Fruit fly (Drosophila melanogaster): ENCODE results near the gene CG4743.
A peak's percentile ranks its signal among the peaks of the same experiment; 100 is the strongest.

Gene CG4743

DNA sequence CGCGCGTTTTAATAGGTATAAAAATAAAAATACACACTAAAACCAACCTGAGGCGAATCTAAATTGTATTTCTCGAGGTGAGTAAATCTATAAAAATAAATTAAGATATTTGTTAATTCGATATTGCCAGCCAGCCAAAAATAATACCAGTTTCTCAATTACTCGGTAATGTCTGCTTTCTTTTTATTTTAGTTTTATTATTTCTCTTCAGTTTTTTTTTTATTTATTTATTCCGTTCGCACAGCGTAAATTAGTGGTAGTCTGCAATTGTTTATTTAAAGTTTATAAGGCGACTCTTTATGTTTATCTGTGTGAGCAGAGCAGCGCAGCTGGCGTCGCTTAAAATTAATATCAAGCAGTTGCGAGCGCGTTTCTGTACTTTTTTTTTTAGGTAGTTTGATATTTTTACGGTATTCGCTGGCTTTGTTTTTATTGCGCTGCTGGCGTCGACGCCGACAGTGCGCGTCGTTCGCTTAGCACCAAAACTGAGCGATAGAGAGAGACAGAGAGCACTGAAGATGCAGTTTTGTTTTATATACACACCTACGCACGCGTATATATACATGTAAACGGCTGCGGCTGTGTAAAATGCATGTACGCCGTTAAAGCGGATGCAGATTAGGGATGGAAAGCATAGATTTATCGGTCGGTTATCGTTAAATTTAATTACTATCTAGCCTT lies 32.6 kb downstream of the CG4743 start (continued):
- 0 out of 2 replicates have a peak, but pooled peaks have one; percentile 27 for TF ChIP-seq ssp (GFP tag; IDR thresholded peaks at IDR 0.05)
- peak; percentile 49 for TF ChIP-seq CG2712 (tag; optimal IDR thresholded peaks at IDR 0.05)
- peak; percentile 16 for TF ChIP-seq Hmr (GFP tag; optimal IDR thresholded peaks at IDR 0.05)
- peak; percentile 19 for TF ChIP-seq CG17359 (tag; optimal IDR thresholded peaks at IDR 0.05)
- TF ChIP-seq sr (GFP tag; IDR thresholded peaks at IDR 0.05): peak; percentile 97
- no peak for TF ChIP-seq Dip2 (GFP tag; IDR thresholded peaks at IDR 0.05)
- TF ChIP-seq ftz-f1 (GFP tag; optimal IDR thresholded peaks at IDR 0.05): peak; percentile 39
- TF ChIP-seq CG15601 (tag; optimal IDR thresholded peaks at IDR 0.05): peak; percentile 13
- peak; percentile 43 for TF ChIP-seq CG18262 (tag; optimal IDR thresholded peaks at IDR 0.05)
- TF ChIP-seq sug (tag; optimal IDR thresholded peaks at IDR 0.05): peak; percentile 2
- TF ChIP-seq ems (GFP tag; optimal IDR thresholded peaks at IDR 0.05): no peak
- TF ChIP-seq ken (GFP tag; IDR thresholded peaks at IDR 0.05): 0 out of 3 replicates have a peak, but pooled peaks have one; percentile 11
- TF ChIP-seq klu (GFP tag; IDR thresholded peaks at IDR 0.05): peak; percentile 70; the same call in 1 of the 2 replicates
- TF ChIP-seq nom (GFP tag; optimal IDR thresholded peaks at IDR 0.05): peak; percentile 85
- TF ChIP-seq Eip74EF (GFP tag; optimal IDR thresholded peaks at IDR 0.05): peak in 1 of 2 experiments; percentile 28
- no peak for TF ChIP-seq CG10565 (GFP tag; optimal IDR thresholded peaks at IDR 0.05)
- TF ChIP-seq NC2β (GFP tag; optimal IDR thresholded peaks at IDR 0.05): no peak
- TF ChIP-seq gce (GFP tag; IDR thresholded peaks at IDR 0.05): peak; percentile 16; the same call in 1 of the 3 replicates
- TF ChIP-seq Vsx1 (GFP tag; optimal IDR thresholded peaks at IDR 0.05): no peak
- peak; percentile 80 for TF ChIP-seq CG8924 (tag; optimal IDR thresholded peaks at IDR 0.05)
- no peak for TF ChIP-seq CG16779 (GFP tag; IDR thresholded peaks at IDR 0.05)
- TF ChIP-seq CG13296 (GFP tag; optimal IDR thresholded peaks at IDR 0.05): no peak
- TF ChIP-seq CG10431 (GFP tag; optimal IDR thresholded peaks at IDR 0.05): peak; percentile 28
- TF ChIP-seq amos (GFP tag; IDR thresholded peaks at IDR 0.05; ENCODE audit: partially characterized antibody): peak; percentile 68
- 0 out of 2 replicates have a peak, but pooled peaks have one; percentile 31 for TF ChIP-seq CG5953 (GFP tag; IDR thresholded peaks at IDR 0.05)
- TF ChIP-seq CG6254 (GFP tag; optimal IDR thresholded peaks at IDR 0.05): peak; percentile 27
- TF ChIP-seq Myb (GFP tag; optimal IDR thresholded peaks at IDR 0.05): peak; percentile 13
- TF ChIP-seq tup (GFP tag; optimal IDR thresholded peaks at IDR 0.05): no peak
- peak; percentile 31; the same call in 1 of the 3 replicates for TF ChIP-seq row (GFP tag; IDR thresholded peaks at IDR 0.05)
- TF ChIP-seq CG7556 (GFP tag; optimal IDR thresholded peaks at IDR 0.05): no peak
- no peak for TF ChIP-seq CG11398 (GFP tag; optimal IDR thresholded peaks at IDR 0.05)
- no peak for TF ChIP-seq jumu (GFP tag; optimal IDR thresholded peaks at IDR 0.05)
- no peak for TF ChIP-seq Spps (tag; optimal IDR thresholded peaks at IDR 0.05)
- TF ChIP-seq chm (GFP tag; IDR thresholded peaks at IDR 0.05): peak; percentile 65
- TF ChIP-seq br (optimal IDR thresholded peaks at IDR 0.05): no peak
- TF ChIP-seq ewg (GFP tag; optimal IDR thresholded peaks at IDR 0.05): peak; percentile 70
- peak; percentile 52; the same call in 2 of the 3 replicates for TF ChIP-seq Doc3 (GFP tag; IDR thresholded peaks at IDR 0.05; ENCODE audit: partially characterized antibody)
- TF ChIP-seq az2 (GFP tag; optimal IDR thresholded peaks at IDR 0.05): no peak
- peak; percentile 34 for TF ChIP-seq CG13624 (GFP tag; optimal IDR thresholded peaks at IDR 0.05)
- TF ChIP-seq Dp (GFP tag; optimal IDR thresholded peaks at IDR 0.05): peak; percentile 4
- TF ChIP-seq CG10321 (GFP tag; IDR thresholded peaks at IDR 0.05): 0 out of 2 replicates have a peak, but pooled peaks have one; percentile 28
- TF ChIP-seq CG11247 (GFP tag; IDR thresholded peaks at IDR 0.05): peak; percentile 26; the same call in 1 of the 2 replicates
- peak; percentile 55 for TF ChIP-seq CG34224 (GFP tag; IDR thresholded peaks at IDR 0.05; ENCODE audit: partially characterized antibody)

Data from whole organism, embryonic.